4 worm cellular contexts compared by ENCODE assay signal in genomic region chrIII:13340504-13341274, ce11.
TF ChIP-seq lines count a peak whose summit lies in the region.

No protein-coding gene starts in this region.

TF ChIP-seq in whole organism, L1 larva, 84 proteins besides CTCF, POLR2A, EP300 and RAD21 (continued from another document):
- TF ChIP-seq efl-1 (optimal IDR thresholded peaks at IDR 0.05; lab: Kevin White, UChicago) (peak; percentile 18 to 70), efl-1 (GFP tag; optimal IDR thresholded peaks at IDR 0.05 in 1 of 2; lab: Kevin White, UChicago) (peak; percentile 77 to 98), ceh-88 (GFP tag; IDR thresholded peaks at IDR 0.05; lab: Robert Waterston, UW) (no peak), nhr-47 (tag; optimal IDR thresholded peaks at IDR 0.05; lab: Kevin White, UChicago) (peak; percentile 35), C34B4.2 (tag; optimal IDR thresholded peaks at IDR 0.05; lab: Kevin White, UChicago) (no peak), nhr-90 (tag; optimal IDR thresholded peaks at IDR 0.05; lab: Kevin White, UChicago; ENCODE audit: poor library complexity) (peak; percentile 28), dpl-1 (GFP tag; optimal IDR thresholded peaks at IDR 0.05; lab: Kevin White, UChicago) (peak; percentile 53 to 82 (median 78)), rnt-1 (tag; optimal IDR thresholded peaks at IDR 0.05; lab: Kevin White, UChicago) (peak; percentile 24), tbx-2 (tag; optimal IDR thresholded peaks at IDR 0.05; lab: Kevin White, UChicago) (no peak)

TF ChIP-seq in whole organism, L2 larva, 48 proteins besides CTCF, POLR2A, EP300 and RAD21 (continued from another document):
- peak in 1 of 2 experiments; percentile 72 for TF ChIP-seq lsy-2 (tag; optimal IDR thresholded peaks at IDR 0.05; lab: Kevin White, UChicago)
TF ChIP-seq in whole organism, L2 larva: peak in this region for 4.

TF ChIP-seq in whole organism, L4 larva, 104 proteins besides CTCF, POLR2A, EP300 and RAD21 (continued from another document):
- TF ChIP-seq arid-1 (GFP tag; conservative IDR thresholded peaks at IDR 0.05; lab: Robert Waterston, UW) (no peak), lin-13 (GFP tag; optimal IDR thresholded peaks at IDR 0.05; lab: Kevin White, UChicago) (no peak), hif-1 (tag; optimal IDR thresholded peaks at IDR 0.05; lab: Kevin White, UChicago) (no peak), cey-2 (tag; optimal IDR thresholded peaks at IDR 0.05; lab: Kevin White, UChicago; ENCODE audit: borderline replicate concordance, insufficient read depth) (no peak), D1046.2 (GFP tag; IDR thresholded peaks at IDR 0.05; lab: Robert Waterston, UW) (no peak), nhr-41 (GFP tag; IDR thresholded peaks at IDR 0.05; lab: Robert Waterston, UW) (no peak), saeg-2 (GFP tag; IDR thresholded peaks at IDR 0.05; lab: Robert Waterston, UW) (no peak), nhr-237 (tag; optimal IDR thresholded peaks at IDR 0.05; lab: Kevin White, UChicago) (no peak), hlh-11 (tag; optimal IDR thresholded peaks at IDR 0.05; lab: Kevin White, UChicago) (no peak), lin-29 (GFP tag; IDR thresholded peaks at IDR 0.05; lab: Robert Waterston, UW) (no peak), Y5F2A.4 (GFP tag; optimal IDR thresholded peaks at IDR 0.05; lab: Kevin White, UChicago) (no peak), nhr-48 (tag; optimal IDR thresholded peaks at IDR 0.05; lab: Kevin White, UChicago) (no peak), pqm-1 (tag; optimal IDR thresholded peaks at IDR 0.05; lab: Kevin White, UChicago) (no peak)

TF ChIP-seq in whole organism, young adult, 124 proteins besides CTCF, POLR2A, EP300 and RAD21 (continued from another document):
- no peak for TF ChIP-seq Y67H2A.10 (GFP tag; conservative IDR thresholded peaks at IDR 0.05; lab: Robert Waterston, UW)
- no peak for TF ChIP-seq lir-1 (GFP tag; conservative IDR thresholded peaks at IDR 0.05; lab: Robert Waterston, UW)
- no peak for TF ChIP-seq bed-2 (GFP tag; IDR thresholded peaks at IDR 0.05; lab: Robert Waterston, UW)
- TF ChIP-seq lsy-27 (tag; optimal IDR thresholded peaks at IDR 0.05; lab: Kevin White, UChicago; ENCODE audit: borderline replicate concordance, insufficient read depth) = no peak
- 0 out of 2 replicates have a peak, but pooled peaks have one; percentile 28 for TF ChIP-seq rcor-1 (GFP tag; IDR thresholded peaks at IDR 0.05; lab: Robert Waterston, UW)
- TF ChIP-seq K11D2.4 (GFP tag; IDR thresholded peaks at IDR 0.05; lab: Robert Waterston, UW) = no peak
- TF ChIP-seq rpc-1 (optimal IDR thresholded peaks at IDR 0.05; lab: Kevin White, UChicago) = no peak
- TF ChIP-seq rpc-1 (tag; optimal IDR thresholded peaks at IDR 0.05; lab: Kevin White, UChicago) = no peak
- no peak for TF ChIP-seq ceh-58 (GFP tag; IDR thresholded peaks at IDR 0.05; lab: Robert Waterston, UW)
- TF ChIP-seq lin-26 (GFP tag; IDR thresholded peaks at IDR 0.05; lab: Robert Waterston, UW) = no peak
- TF ChIP-seq F52B5.7 (tag; optimal IDR thresholded peaks at IDR 0.05; lab: Kevin White, UChicago) = no peak
- no peak; the same call in 1 of the 2 replicates for TF ChIP-seq madf-8 (GFP tag; conservative IDR thresholded peaks at IDR 0.05; lab: Robert Waterston, UW)
- no peak for TF ChIP-seq lin-54 (GFP tag; optimal IDR thresholded peaks at IDR 0.05; lab: Kevin White, UChicago)
- TF ChIP-seq efl-1 (GFP tag; optimal IDR thresholded peaks at IDR 0.05; lab: Kevin White, UChicago) = peak; percentile 59
- peak; percentile 0 for TF ChIP-seq F23B12.7 (tag; optimal IDR thresholded peaks at IDR 0.05; lab: Kevin White, UChicago; ENCODE audit: insufficient read depth)
- no peak for TF ChIP-seq ceh-27 (GFP tag; optimal IDR thresholded peaks at IDR 0.05; lab: Kevin White, UChicago)
- no peak for TF ChIP-seq hsf-1 (GFP tag; IDR thresholded peaks at IDR 0.05; lab: Robert Waterston, UW)
- TF ChIP-seq Y95B8A.8 (GFP tag; IDR thresholded peaks at IDR 0.05; lab: Robert Waterston, UW) = no peak
- TF ChIP-seq ccch-3 (GFP tag; optimal IDR thresholded peaks at IDR 0.05; lab: Kevin White, UChicago) = no peak
- TF ChIP-seq let-607 (tag; optimal IDR thresholded peaks at IDR 0.05; lab: Kevin White, UChicago) = no peak
- TF ChIP-seq F22D6.2 (tag; optimal IDR thresholded peaks at IDR 0.05; lab: Kevin White, UChicago) = no peak
TF ChIP-seq in whole organism, young adult: peak in this region for 14.
